Worm (Caenorhabditis elegans) whole organism, L3 larva: Measurements from ENCODE around the gene T14B4.9.

Experiments used
- nhr-67 ChIP-seq: fragments of 150-350 bp; optimal IDR thresholded peaks from 2 replicates; lab custom pipeline; 2014; ENCODE audit warnings: missing biosample characterization, missing genetic modification characterization
- pha-4 ChIP-seq: fragments of 150-350 bp; optimal IDR thresholded peaks from 2 replicates; lab custom pipeline; 2014; ENCODE audit warnings: missing biosample characterization, missing genetic modification reagents, missing genetic modification characterization
- sea-2 ChIP-seq: fragments of 150-350 bp; sonication (generic microtip); optimal IDR thresholded peaks from 4 replicates; lab custom pipeline; 2014; ENCODE audit warnings: missing biosample characterization, missing genetic modification reagents, missing genetic modification characterization
- skn-1 ChIP-seq: fragments of 150-350 bp; optimal IDR thresholded peaks from 2 replicates; lab custom pipeline; 2014; ENCODE audit warnings: missing biosample characterization, missing genetic modification characterization
- unc-62 ChIP-seq: fragments of 150-350 bp; sonication (generic microtip); optimal IDR thresholded peaks from 4 replicates; lab custom pipeline; 2014; ENCODE audit warnings: missing biosample characterization, missing genetic modification reagents, missing genetic modification characterization
- ztf-11 ChIP-seq: fragments of 150-350 bp; optimal IDR thresholded peaks from 2 replicates; lab custom pipeline; 2014; ENCODE audit warnings: missing biosample characterization, missing genetic modification characterization
- ztf-4 ChIP-seq: fragments of 150-350 bp; optimal IDR thresholded peaks from 2 replicates; lab custom pipeline; 2014; ENCODE audit warnings: missing biosample characterization, missing genetic modification characterization

DNA sequence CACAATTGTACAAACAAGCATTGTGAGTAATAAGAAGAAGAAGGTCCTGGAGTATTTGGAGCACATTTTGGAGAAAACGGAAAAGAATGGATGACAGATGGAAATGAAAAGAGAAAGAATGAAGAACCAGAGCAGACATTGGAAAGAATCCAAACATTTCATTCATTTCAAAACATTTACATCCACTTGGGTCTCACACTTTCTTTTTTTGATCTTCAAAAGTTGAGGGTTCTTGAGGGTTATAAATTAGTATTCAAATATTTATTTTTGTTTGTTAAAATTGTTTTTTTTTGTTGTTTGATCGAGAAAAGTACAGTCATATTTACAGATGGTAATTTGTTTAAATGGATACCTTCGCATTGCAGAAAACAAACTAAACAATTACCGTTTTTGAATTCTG is at the start of gene T14B4.9:
- no peak for TF ChIP-seq nhr-67
- no peak for TF ChIP-seq pha-4 (tag; lab: Kevin White, UChicago)
- TF ChIP-seq skn-1, result no peak
- no peak for TF ChIP-seq unc-62 (GFP tag; lab: Kevin White, UChicago)
- TF ChIP-seq ztf-4 (tag; lab: Kevin White, UChicago), result no peak
- TF ChIP-seq ztf-11 (tag; lab: Kevin White, UChicago), result no peak
- TF ChIP-seq sea-2 (GFP tag; lab: Kevin White, UChicago), result no peak
